Fruit fly (Drosophila melanogaster) whole organism, wandering third instar larva: ENCODE data around the gene RagA-B.

Experiments
- Abd-B ChIP-seq: fragments of >200 bp; optimal IDR thresholded peaks from 2 replicates; lab custom pipeline; 2017; ENCODE audit warnings: missing biosample characterization, missing genetic modification characterization
- CG32264 ChIP-seq: fragments of 200-800 bp; sonication (Bioruptor generic); optimal IDR thresholded peaks from 2 replicates; lab custom pipeline; 2016; ENCODE audit warnings: missing biosample characterization, missing genetic modification characterization
- CG9705 ChIP-seq: fragments of 200-800 bp; sonication (Bioruptor generic); optimal IDR thresholded peaks from 2 replicates; lab custom pipeline; 2018; ENCODE audit warnings: missing biosample characterization, mild to moderate bottlenecking, missing genetic modification characterization
- CrebA ChIP-seq: fragments of 200-800 bp; sonication (Bioruptor generic); optimal IDR thresholded peaks from 2 replicates; lab custom pipeline; 2016; ENCODE audit warnings: missing biosample characterization, mild to moderate bottlenecking, missing genetic modification characterization, borderline replicate concordance
- Dfd ChIP-seq: fragments of >200 bp; optimal IDR thresholded peaks from 2 replicates; lab custom pipeline; 2017; ENCODE audit warnings: missing biosample characterization, missing genetic modification characterization
- Dif ChIP-seq: fragments of 200-275, 200-300 bp; sonication (Bioruptor generic); optimal IDR thresholded peaks from 2 replicates; lab custom pipeline; 2018; ENCODE audit warnings: missing biosample characterization, missing genetic modification characterization; ENCODE audit not compliant: partially characterized antibody
- GATAd ChIP-seq: sonication (Bioruptor generic); optimal IDR thresholded peaks from 2 replicates; lab custom pipeline; 2016; ENCODE audit warnings: missing biosample characterization, missing genetic modification characterization
- HLH106 ChIP-seq: fragments of 200-800 bp; optimal IDR thresholded peaks from 3 replicates; lab custom pipeline; 2019; ENCODE audit warnings: missing biosample characterization, mild to moderate bottlenecking, missing genetic modification characterization, moderate library complexity
- Hnf4 ChIP-seq: fragments of 200-800 bp; sonication (Bioruptor generic); optimal IDR thresholded peaks from 2 replicates; lab custom pipeline; 2016; ENCODE audit warnings: missing biosample characterization, mild to moderate bottlenecking, missing genetic modification characterization
- Hr78 ChIP-seq: fragments of >200 bp; optimal IDR thresholded peaks from 2 replicates; lab custom pipeline; 2017; ENCODE audit warnings: missing biosample characterization, missing genetic modification characterization
- Hr83 ChIP-seq: fragments of 200-300 bp; sonication (Bioruptor generic); optimal IDR thresholded peaks from 2 replicates; lab custom pipeline; 2016; ENCODE audit warnings: missing biosample characterization, mild to moderate bottlenecking, missing genetic modification characterization, moderate library complexity; ENCODE audit not compliant: poor library complexity, severe bottlenecking
- Jra ChIP-seq: sonication (Bioruptor generic); optimal IDR thresholded peaks from 2 replicates; lab custom pipeline; 2016; ENCODE audit warnings: missing biosample characterization, missing genetic modification characterization
- N ChIP-seq: fragments of >200 bp; optimal IDR thresholded peaks from 2 replicates; lab custom pipeline; 2018; ENCODE audit warnings: missing biosample characterization, missing external identifiers, missing genetic modification characterization
- OdsH ChIP-seq: fragments of 200-800 bp; sonication (Bioruptor generic); optimal IDR thresholded peaks from 2 replicates; lab custom pipeline; 2016; ENCODE audit warnings: missing biosample characterization, mild to moderate bottlenecking, missing genetic modification characterization
- Rel ChIP-seq, 2 experiments: fragments of 200-800 bp; sonication (Bioruptor generic) in 1 of 2; optimal IDR thresholded peaks; 2 replicates in 1 of 2; 3 replicates in 1 of 2; lab custom pipeline; 2016 to 2019; ENCODE audit warnings: mild to moderate bottlenecking in 2 of 2, missing biosample characterization in 2 of 2, missing genetic modification characterization in 2 of 2, moderate library complexity in 1 of 2
- Sp1 ChIP-seq: fragments of 200-800 bp; sonication (Bioruptor generic); optimal IDR thresholded peaks from 3 replicates; lab custom pipeline; 2019; ENCODE audit warnings: missing biosample characterization, mild to moderate bottlenecking, missing genetic modification characterization, moderate library complexity
- Vsx2 ChIP-seq: fragments of 200-300, 225-300 bp; sonication (Bioruptor generic); optimal IDR thresholded peaks from 2 replicates; lab custom pipeline; 2018; ENCODE audit warnings: missing biosample characterization, missing genetic modification characterization; ENCODE audit not compliant: partially characterized antibody
- br ChIP-seq: fragments of 200-800 bp; sonication (Bioruptor generic); optimal IDR thresholded peaks from 2 replicates; lab custom pipeline; 2016; ENCODE audit warnings: missing biosample characterization, missing genetic modification characterization
- brk ChIP-seq: fragments of 200-800 bp; sonication (Bioruptor generic); optimal IDR thresholded peaks from 2 replicates; lab custom pipeline; 2016; ENCODE audit warnings: missing biosample characterization, mild to moderate bottlenecking, missing genetic modification characterization
- dl ChIP-seq, 2 experiments: fragments of 175-275, 200-275 bp in 1 of 2; fragments of 200-275 bp in 1 of 2; sonication (Bioruptor generic); optimal IDR thresholded peaks; lab custom pipeline; 2018; ENCODE audit warnings: mild to moderate bottlenecking in 2 of 2, missing biosample characterization in 2 of 2, missing genetic modification characterization in 2 of 2, moderate library complexity in 2 of 2; ENCODE audit not compliant: partially characterized antibody in 2 of 2, insufficient read depth in 1 of 2
- dmrt93B ChIP-seq: fragments of 200-800 bp; sonication (Bioruptor generic); optimal IDR thresholded peaks from 2 replicates; lab custom pipeline; 2018; ENCODE audit warnings: missing biosample characterization, mild to moderate bottlenecking, missing genetic modification characterization
- dsf ChIP-seq: sonication (Bioruptor generic); optimal IDR thresholded peaks from 2 replicates; lab custom pipeline; 2016; ENCODE audit warnings: missing biosample characterization, missing genetic modification characterization, borderline replicate concordance
- ey ChIP-seq: fragments of 200-800 bp; sonication (Bioruptor generic); optimal IDR thresholded peaks from 2 replicates; lab custom pipeline; 2016; ENCODE audit warnings: missing biosample characterization, missing genetic modification characterization
- foxo ChIP-seq, 2 experiments: fragments of 200-800 bp; sonication (Bioruptor generic); optimal IDR thresholded peaks; 2 replicates in 1 of 2; 3 replicates in 1 of 2; lab custom pipeline; 2016 to 2017; ENCODE audit warnings: missing biosample characterization in 2 of 2, missing genetic modification characterization in 2 of 2
- fru ChIP-seq: fragments of 200-800 bp; sonication (Bioruptor generic); optimal IDR thresholded peaks from 3 replicates; lab custom pipeline; 2016; ENCODE audit warnings: missing biosample characterization, mild to moderate bottlenecking, missing genetic modification characterization
- h ChIP-seq: fragments of 200-800 bp; sonication (Bioruptor generic); optimal IDR thresholded peaks from 3 replicates; lab custom pipeline; 2016; ENCODE audit warnings: missing biosample characterization, mild to moderate bottlenecking, missing genetic modification characterization
- jim ChIP-seq: fragments of 175-275, 200-325 bp; sonication (Bioruptor generic); optimal IDR thresholded peaks from 2 replicates; lab custom pipeline; 2016; ENCODE audit warnings: missing biosample characterization, mild to moderate bottlenecking, missing genetic modification characterization
- lola ChIP-seq: fragments of >200 bp; optimal IDR thresholded peaks from 2 replicates; lab custom pipeline; 2017; ENCODE audit warnings: missing biosample characterization, missing genetic modification characterization
- pan ChIP-seq: fragments of >200 bp; optimal IDR thresholded peaks from 2 replicates; lab custom pipeline; 2017
- psq ChIP-seq: fragments of 200-800 bp; sonication (Bioruptor generic); optimal IDR thresholded peaks from 3 replicates; lab custom pipeline; 2017; ENCODE audit warnings: missing biosample characterization, mild to moderate bottlenecking, missing genetic modification characterization, moderate library complexity
- rgr ChIP-seq: fragments of 200-800 bp; sonication (Bioruptor generic); optimal IDR thresholded peaks from 3 replicates; lab custom pipeline; 2016; ENCODE audit warnings: missing biosample characterization, mild to moderate bottlenecking, missing genetic modification characterization
- sage ChIP-seq: fragments of 200-800 bp; sonication (Bioruptor generic); optimal IDR thresholded peaks from 2 replicates; lab custom pipeline; 2016; ENCODE audit warnings: missing biosample characterization, mild to moderate bottlenecking, missing genetic modification characterization
- sv ChIP-seq: fragments of 200-800 bp; sonication (Bioruptor generic); optimal IDR thresholded peaks from 3 replicates; lab custom pipeline; 2016; ENCODE audit warnings: missing biosample characterization, missing genetic modification characterization
- tai ChIP-seq: sonication (Bioruptor generic); optimal IDR thresholded peaks from 2 replicates; lab custom pipeline; 2016; ENCODE audit warnings: missing biosample characterization, missing genetic modification characterization
- usp ChIP-seq: fragments of >200 bp; optimal IDR thresholded peaks from 2 replicates; lab custom pipeline; 2017; ENCODE audit warnings: missing biosample characterization, missing genetic modification characterization
- woc ChIP-seq: sonication (Bioruptor generic); optimal IDR thresholded peaks from 2 replicates; lab custom pipeline; 2016; ENCODE audit warnings: missing biosample characterization, mild to moderate bottlenecking, missing genetic modification characterization

The RagA-B gene

dm6 chr3R:8981209-8981996 is 2.7 kb downstream of the RagA-B start:
- no peak for TF ChIP-seq brk (GFP tag; lab: Kevin White, UChicago)
- TF ChIP-seq Hnf4 (GFP tag; lab: Kevin White, UChicago), result no peak
- TF ChIP-seq Dif (GFP tag; lab: Kevin White, UChicago), result peak; percentile 30
- no peak for TF ChIP-seq psq (GFP tag; lab: Kevin White, UChicago)

dm6 chr3R:8980776-8981165 is 3.3 kb downstream of the RagA-B start, which contains the start of gene CAHbeta:
Gene CAHbeta (plus strand): TSS chr3R:8980860.
- TF ChIP-seq tai (GFP tag; lab: Kevin White, UChicago) (no peak), HLH106 (tag; lab: Kevin White, UChicago) (no peak), dl (GFP tag; optimal IDR thresholded peaks at IDR 0.05; lab: Kevin White, UChicago; ENCODE audit: insufficient read depth in 1 of 2, partially characterized antibody in 2 of 2) (peak; percentile 59 to 60), dmrt93B (no peak), Abd-B (GFP tag; lab: Kevin White, UChicago) (no peak), jim (GFP tag; lab: Kevin White, UChicago) (no peak), Dif (GFP tag; lab: Kevin White, UChicago) (peak; percentile 67), lola (GFP tag; lab: Kevin White, UChicago) (no peak)
- TF ChIP-seq, all 38 proteins: peak for 2

dm6 chr3R:8979850-8980775 is 4.0 kb downstream of the RagA-B start:
- no peak for TF ChIP-seq br (GFP tag; lab: Kevin White, UChicago)
- TF ChIP-seq OdsH (GFP tag; lab: Kevin White, UChicago), result no peak
- peak; percentile 23 for TF ChIP-seq fru (GFP tag; lab: Kevin White, UChicago)
- TF ChIP-seq Hr83 (GFP tag; lab: Kevin White, UChicago), result no peak
- peak; percentile 13 for TF ChIP-seq h
- TF ChIP-seq Vsx2 (GFP tag; lab: Kevin White, UChicago), result no peak
- TF ChIP-seq brk (GFP tag; lab: Kevin White, UChicago), result peak; percentile 13
- peak in 1 of 2 experiments; percentile 7 for TF ChIP-seq foxo (GFP tag; optimal IDR thresholded peaks at IDR 0.05; lab: Kevin White, UChicago)
- TF ChIP-seq, all 38 proteins: peak for 4

DNA sequence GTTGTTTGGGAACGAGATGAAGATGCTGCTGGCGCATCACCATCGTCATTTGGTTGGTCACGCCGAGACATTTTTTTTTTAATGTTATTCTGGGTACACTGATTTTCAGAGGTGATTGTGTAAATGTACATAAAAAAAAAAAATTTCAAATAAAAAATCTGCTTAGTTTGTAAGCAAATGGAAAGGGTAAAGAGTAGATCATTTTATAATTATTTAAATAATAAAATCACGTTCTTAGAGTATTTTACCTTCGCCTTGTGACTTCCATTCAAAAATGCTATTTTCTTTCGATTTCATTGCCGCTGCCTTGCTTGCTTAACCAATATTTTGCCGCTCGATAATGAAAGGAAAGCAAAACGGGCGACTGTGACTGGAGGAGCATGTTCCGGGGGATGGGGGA is 5.3 kb downstream of the RagA-B start:
- TF ChIP-seq psq (GFP tag; lab: Kevin White, UChicago), result peak; percentile 64
- no peak for TF ChIP-seq dl (GFP tag; optimal IDR thresholded peaks at IDR 0.05; lab: Kevin White, UChicago; ENCODE audit: insufficient read depth in 1 of 2, partially characterized antibody in 2 of 2)
- TF ChIP-seq rgr, result peak; percentile 65
- TF ChIP-seq CrebA, result no peak
- no peak for TF ChIP-seq Abd-B (GFP tag; lab: Kevin White, UChicago)
- no peak for TF ChIP-seq usp (GFP tag; lab: Kevin White, UChicago)
- no peak for TF ChIP-seq GATAd (GFP tag; lab: Kevin White, UChicago)
- peak; percentile 40 for TF ChIP-seq dmrt93B
- TF ChIP-seq HLH106 (tag; lab: Kevin White, UChicago), result peak; percentile 58
- peak; percentile 18 for TF ChIP-seq Hnf4 (GFP tag; lab: Kevin White, UChicago)
- TF ChIP-seq sv, result no peak
- TF ChIP-seq Dfd (GFP tag; lab: Kevin White, UChicago), result no peak
- no peak for TF ChIP-seq Hr78 (GFP tag; lab: Kevin White, UChicago)
- peak; percentile 78 for TF ChIP-seq Sp1 (GFP tag; lab: Kevin White, UChicago)
- no peak for TF ChIP-seq Vsx2 (GFP tag; lab: Kevin White, UChicago)
- no peak for TF ChIP-seq N
- no peak for TF ChIP-seq pan (lab: Kevin White, UChicago)
- TF ChIP-seq Rel (GFP tag; optimal IDR thresholded peaks at IDR 0.05; lab: Kevin White, UChicago), result peak; percentile 42
- TF ChIP-seq Rel (tag; optimal IDR thresholded peaks at IDR 0.05; lab: Kevin White, UChicago), result no peak
- peak; percentile 58 for TF ChIP-seq ey (GFP tag; lab: Kevin White, UChicago)
- TF ChIP-seq CG32264 (GFP tag; lab: Kevin White, UChicago), result peak; percentile 6
- peak; percentile 73 for TF ChIP-seq fru (GFP tag; lab: Kevin White, UChicago)
- peak in 1 of 2 experiments; percentile 69 for TF ChIP-seq foxo (GFP tag; optimal IDR thresholded peaks at IDR 0.05; lab: Kevin White, UChicago)
- TF ChIP-seq sage, result peak; percentile 52
- TF ChIP-seq Hr83 (GFP tag; lab: Kevin White, UChicago), result no peak
- no peak for TF ChIP-seq Dif (GFP tag; lab: Kevin White, UChicago)
- TF ChIP-seq br (GFP tag; lab: Kevin White, UChicago), result peak; percentile 40
- no peak for TF ChIP-seq CG9705 (GFP tag; lab: Kevin White, UChicago)
- no peak for TF ChIP-seq Jra (GFP tag; lab: Kevin White, UChicago)
- TF ChIP-seq h, result peak; percentile 74
- TF ChIP-seq tai (GFP tag; lab: Kevin White, UChicago), result peak; percentile 38
- peak; percentile 67 for TF ChIP-seq woc (GFP tag; lab: Kevin White, UChicago)
- TF ChIP-seq dsf (GFP tag; lab: Kevin White, UChicago), result no peak
